Fruit fly (Drosophila melanogaster): ENCODE data around the gene inaF-A.

- TF ChIP-seq pum (GFP tag; optimal IDR thresholded peaks at IDR 0.05) (no peak), E2f1 (GFP tag; IDR thresholded peaks at IDR 0.05) (no peak), Bdp1 (GFP tag; optimal IDR thresholded peaks at IDR 0.05) (no peak), vfl (GFP tag; optimal IDR thresholded peaks at IDR 0.05) (no peak)
These were observed 50.2 kb downstream of the inaF-A start for dm6 chrX:11683480-11683879.

Measured in whole organism, embryonic.